Fruit fly (Drosophila melanogaster) whole organism: ENCODE results near the gene STUB1.

Experiments used
- CG8478 ChIP-seq: fragments of >200 bp; optimal IDR thresholded peaks from 2 replicates; lab custom pipeline; 2018; ENCODE audit warnings: inconsistent platforms
- pan ChIP-seq: fragments of >200 bp; optimal IDR thresholded peaks from 2 replicates; lab custom pipeline; 2017
- usp ChIP-seq: fragments of >200 bp; optimal IDR thresholded peaks from 2 replicates; lab custom pipeline; 2017; ENCODE audit warnings: missing biosample characterization, missing genetic modification characterization, mixed read lengths

DNA sequence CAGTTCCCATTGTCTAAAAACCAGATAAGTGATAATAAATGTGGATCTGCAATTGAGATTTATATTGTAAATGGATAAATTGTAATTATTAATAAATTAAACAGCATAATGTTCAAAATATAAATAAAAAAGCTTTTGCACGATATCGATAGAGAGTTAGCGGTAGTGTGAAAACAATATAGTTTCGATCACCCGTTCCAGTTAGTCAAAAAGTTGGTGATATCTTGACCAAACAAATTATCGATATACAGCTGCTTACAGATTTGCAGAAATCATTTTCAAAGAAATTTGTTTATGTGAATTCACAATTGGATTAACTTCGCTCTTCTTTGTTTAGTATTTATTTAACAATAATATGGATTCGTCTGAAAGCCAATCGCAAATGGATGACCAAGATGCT lies 1.8 kb downstream of the STUB1 start, which contains the start of gene Nse4:
- TF ChIP-seq pan (lab: Kevin White, UChicago) (no peak), CG8478 (lab: Kevin White, UChicago) (no peak), usp (GFP tag; lab: Kevin White, UChicago) (no peak)
